Worm (Caenorhabditis elegans): ENCODE measurements around the gene R102.3.

- no peak for TF ChIP-seq ztf-23 (GFP tag; IDR thresholded peaks at IDR 0.05)
- no peak for TF ChIP-seq klf-2 (GFP tag; conservative IDR thresholded peaks at IDR 0.05)
Observed at ce11 chrIV:10661760-10662159, 27.6 kb upstream of the R102.3 start, which contains the start of gene fmo-1.

All from whole organism, midembryonic.